Fruit fly (Drosophila melanogaster): ENCODE data around the gene CG6345.

DNA sequence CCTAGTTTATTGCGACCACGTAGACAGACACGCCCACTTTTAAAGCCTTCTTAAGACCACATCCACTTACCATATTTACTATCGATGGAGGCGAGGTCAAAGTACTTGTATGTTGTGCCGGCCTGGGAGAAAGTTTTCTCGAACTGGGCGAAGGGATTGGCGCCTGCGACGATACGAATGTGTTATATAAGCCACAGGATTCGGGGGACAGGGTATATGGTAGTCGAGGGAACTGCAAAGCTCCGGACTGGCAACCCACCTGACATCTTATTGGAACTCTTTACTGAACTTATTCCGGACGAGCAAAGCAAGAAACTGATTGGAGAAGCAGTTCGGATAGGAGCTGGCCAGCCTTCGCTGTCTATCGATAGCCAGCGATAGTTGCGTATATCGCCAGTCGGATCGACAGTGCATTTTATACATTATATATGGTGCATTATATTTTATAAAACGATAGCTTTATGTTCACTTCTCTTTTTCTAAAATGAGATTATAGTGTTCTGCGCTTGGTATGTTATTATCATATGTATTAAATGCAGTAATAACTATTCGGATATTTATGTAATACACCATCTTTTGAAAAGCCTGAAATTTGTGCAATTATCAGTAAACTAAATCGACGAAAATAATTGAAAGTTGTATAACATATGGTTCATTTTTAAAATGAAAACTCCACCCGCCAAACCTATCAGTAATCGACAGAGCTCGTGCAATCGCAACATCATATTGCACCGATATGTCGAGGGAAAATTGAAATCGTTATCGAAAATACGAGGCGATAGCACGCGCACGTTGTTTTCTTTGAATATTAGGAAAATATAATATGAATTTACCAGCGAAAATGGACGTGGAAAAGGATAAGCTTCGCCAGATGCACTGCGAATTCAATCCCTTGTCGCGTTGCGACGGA, 3.0 kb downstream of the CG6345 start, which contains the start of the genes Irp-1B and Rrp46:
- TF ChIP-seq rn (GFP tag; IDR thresholded peaks at IDR 0.05) (no peak), EcR (GFP tag; optimal IDR thresholded peaks at IDR 0.05) (peak; percentile 92)

Data from whole organism, pupa.